Worm (Caenorhabditis elegans): ENCODE results near the gene T04C12.7.

The T04C12.7 gene

DNA sequence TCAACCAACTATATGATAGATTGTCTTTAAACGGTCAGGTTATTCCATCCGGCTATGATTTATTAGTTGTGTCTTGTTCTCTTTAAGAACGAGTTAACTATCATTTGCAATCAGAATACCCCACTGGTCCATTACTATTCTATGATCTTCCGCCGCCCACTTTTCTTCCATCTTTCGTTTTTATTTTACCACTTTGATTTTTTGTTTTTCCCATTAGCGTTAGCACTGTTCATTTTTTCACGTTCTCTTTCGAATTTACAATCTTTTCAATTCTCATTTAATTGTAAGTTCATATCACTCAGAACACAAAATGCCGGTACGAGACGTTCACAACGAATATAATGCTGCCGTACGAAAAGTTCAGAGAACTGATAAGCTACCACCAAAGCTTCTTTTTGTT lies at the start of gene T04C12.7:
TSS of gene T04C12.7 (plus strand) at position 301 of the 400 bp plus-strand sequence.
- TF ChIP-seq ceh-82 (tag; optimal IDR thresholded peaks at IDR 0.05) (no peak), ztf-11 (tag; optimal IDR thresholded peaks at IDR 0.05) (no peak)

DNA sequence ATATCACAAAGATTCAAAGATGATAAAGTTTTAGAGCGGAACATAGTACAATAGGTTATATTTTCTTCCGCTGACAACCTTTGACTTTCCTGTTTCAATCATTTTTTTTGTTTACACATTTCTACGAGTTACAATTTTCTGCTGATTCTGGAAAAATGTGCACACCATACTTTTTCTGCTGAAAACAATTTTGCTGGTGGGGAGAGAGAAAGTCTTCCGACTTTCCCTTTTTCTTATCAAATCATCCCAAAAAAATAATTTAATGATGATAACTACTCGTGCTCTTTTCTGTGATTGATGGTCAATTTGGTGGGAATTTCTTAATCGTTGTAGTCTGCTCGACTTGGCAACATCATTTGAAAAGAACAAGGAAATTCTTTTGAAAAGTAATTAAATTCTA lies 46.3 kb upstream of the T04C12.7 start:
- TF ChIP-seq egl-27 (tag; optimal IDR thresholded peaks at IDR 0.05) (no peak), elt-2 (tag; optimal IDR thresholded peaks at IDR 0.05) (peak; percentile 80), pqm-1 (tag; optimal IDR thresholded peaks at IDR 0.05) (peak; percentile 24), jun-1 (tag; optimal IDR thresholded peaks at IDR 0.05) (peak; percentile 44), nhr-43 (tag; optimal IDR thresholded peaks at IDR 0.05; ENCODE audit: poor library complexity, severe bottlenecking) (no peak)

DNA sequence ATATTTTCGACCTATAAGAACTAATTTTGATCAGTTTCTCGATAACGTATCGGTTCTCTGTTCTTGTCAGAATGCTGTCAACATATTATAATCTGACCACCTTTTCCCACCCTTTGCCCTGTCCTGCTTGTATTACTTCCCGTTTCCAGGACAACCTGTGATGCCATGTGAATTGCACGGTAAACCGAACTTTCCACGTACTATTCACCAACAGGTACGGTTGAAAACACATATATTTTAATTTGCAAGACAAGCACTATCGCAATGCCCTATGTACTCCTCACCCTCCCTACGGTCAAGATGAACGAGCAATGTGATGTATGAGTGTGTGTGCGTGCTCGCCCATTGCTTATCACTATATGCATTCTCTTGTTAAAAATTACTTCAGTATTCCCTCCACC lies 44.8 kb upstream of the T04C12.7 start:
- TF ChIP-seq nhr-76 (tag; optimal IDR thresholded peaks at IDR 0.05): no peak
- TF ChIP-seq lin-39 (tag; optimal IDR thresholded peaks at IDR 0.05): no peak
- TF ChIP-seq skn-1 (tag; optimal IDR thresholded peaks at IDR 0.05): no peak
- no peak for TF ChIP-seq nhr-67 (tag; optimal IDR thresholded peaks at IDR 0.05)
- no peak for TF ChIP-seq fkh-10 (GFP tag; optimal IDR thresholded peaks at IDR 0.05)
- TF ChIP-seq nhr-28 (tag; optimal IDR thresholded peaks at IDR 0.05): no peak
- no peak for TF ChIP-seq nhr-23 (tag; optimal IDR thresholded peaks at IDR 0.05)
- no peak for TF ChIP-seq daf-12 (tag; optimal IDR thresholded peaks at IDR 0.05)
- peak; percentile 40 for TF ChIP-seq jun-1 (tag; optimal IDR thresholded peaks at IDR 0.05)
- no peak for TF ChIP-seq unc-62 (GFP tag; optimal IDR thresholded peaks at IDR 0.05)
- TF ChIP-seq ceh-28 (tag; optimal IDR thresholded peaks at IDR 0.05): no peak
- peak; percentile 74 for TF ChIP-seq pqm-1 (tag; optimal IDR thresholded peaks at IDR 0.05)
- TF ChIP-seq elt-2 (tag; optimal IDR thresholded peaks at IDR 0.05): peak; percentile 92
- TF ChIP-seq nhr-43 (tag; optimal IDR thresholded peaks at IDR 0.05; ENCODE audit: poor library complexity, severe bottlenecking): no peak
- no peak for TF ChIP-seq ZK546.5 (tag; optimal IDR thresholded peaks at IDR 0.05)
- no peak for TF ChIP-seq zag-1 (tag; optimal IDR thresholded peaks at IDR 0.05)

- TF ChIP-seq nhr-43 (tag; optimal IDR thresholded peaks at IDR 0.05; ENCODE audit: poor library complexity, severe bottlenecking): no peak
- no peak for TF ChIP-seq nhr-76 (tag; optimal IDR thresholded peaks at IDR 0.05)
- TF ChIP-seq elt-2 (tag; optimal IDR thresholded peaks at IDR 0.05): no peak
- no peak for TF ChIP-seq zag-1 (tag; optimal IDR thresholded peaks at IDR 0.05)
- TF ChIP-seq nhr-67 (tag; optimal IDR thresholded peaks at IDR 0.05): no peak
- no peak for TF ChIP-seq elt-3 (tag; optimal IDR thresholded peaks at IDR 0.05)
- no peak for TF ChIP-seq daf-12 (tag; optimal IDR thresholded peaks at IDR 0.05)
- TF ChIP-seq tbx-2 (tag; optimal IDR thresholded peaks at IDR 0.05): no peak
- no peak for TF ChIP-seq nhr-25 (tag; optimal IDR thresholded peaks at IDR 0.05)
- TF ChIP-seq pqm-1 (tag; optimal IDR thresholded peaks at IDR 0.05): no peak
- no peak for TF ChIP-seq pha-4 (tag; optimal IDR thresholded peaks at IDR 0.05)
- no peak for TF ChIP-seq lin-39 (tag; optimal IDR thresholded peaks at IDR 0.05)
- no peak for TF ChIP-seq nhr-77 (tag; optimal IDR thresholded peaks at IDR 0.05)
- no peak for TF ChIP-seq nhr-12 (tag; optimal IDR thresholded peaks at IDR 0.05)
- TF ChIP-seq fkh-10 (GFP tag; optimal IDR thresholded peaks at IDR 0.05): no peak
- TF ChIP-seq hmg-11 (tag; optimal IDR thresholded peaks at IDR 0.05): no peak
- TF ChIP-seq unc-39 (tag; optimal IDR thresholded peaks at IDR 0.05): no peak
These were observed 43.2 kb upstream of the T04C12.7 start for ce11 chrV:11010768-11011167.

DNA sequence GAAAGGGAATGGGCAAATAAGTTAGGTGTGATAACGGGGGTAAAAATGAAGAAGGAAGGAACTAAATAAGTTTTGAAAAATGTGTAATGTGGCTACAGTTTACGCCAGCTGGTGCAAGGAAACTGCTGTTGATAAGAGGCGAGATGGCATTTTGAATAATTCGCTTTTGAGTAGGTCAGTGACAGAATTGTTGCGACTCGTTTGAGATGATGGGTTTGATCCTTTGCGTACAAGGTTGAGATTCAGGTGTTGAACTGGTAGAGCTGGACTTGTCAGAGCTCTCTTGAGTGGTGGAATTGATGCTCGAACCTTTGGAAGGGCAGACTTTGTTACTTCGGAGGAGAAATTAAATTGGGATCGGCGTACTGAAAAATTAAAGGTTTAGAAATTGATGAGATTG lies 42.1 kb upstream of the T04C12.7 start:
- TF ChIP-seq nhr-25 (tag; optimal IDR thresholded peaks at IDR 0.05) (peak; percentile 10), egl-27 (tag; optimal IDR thresholded peaks at IDR 0.05) (no peak), unc-39 (tag; optimal IDR thresholded peaks at IDR 0.05) (no peak)

- TF ChIP-seq mml-1 (tag; optimal IDR thresholded peaks at IDR 0.05): no peak
- no peak for TF ChIP-seq hmg-11 (tag; optimal IDR thresholded peaks at IDR 0.05)
- TF ChIP-seq R02D3.7 (tag; optimal IDR thresholded peaks at IDR 0.05): no peak
- TF ChIP-seq zag-1 (tag; optimal IDR thresholded peaks at IDR 0.05): no peak
- peak; percentile 3 for TF ChIP-seq nhr-25 (tag; optimal IDR thresholded peaks at IDR 0.05)
- no peak for TF ChIP-seq mdl-1 (tag; optimal IDR thresholded peaks at IDR 0.05)
- TF ChIP-seq ceh-16 (tag; optimal IDR thresholded peaks at IDR 0.05): no peak
- TF ChIP-seq unc-62 (GFP tag; optimal IDR thresholded peaks at IDR 0.05): no peak
These were observed 41.5 kb upstream of the T04C12.7 start, which contains the start of gene C13G3.1 for ce11 chrV:11012419-11012818. C13G3.1 (minus strand) TSS chrV:11012465.

Measured in whole organism, L3 larva.